In the genomic region with DNA sequence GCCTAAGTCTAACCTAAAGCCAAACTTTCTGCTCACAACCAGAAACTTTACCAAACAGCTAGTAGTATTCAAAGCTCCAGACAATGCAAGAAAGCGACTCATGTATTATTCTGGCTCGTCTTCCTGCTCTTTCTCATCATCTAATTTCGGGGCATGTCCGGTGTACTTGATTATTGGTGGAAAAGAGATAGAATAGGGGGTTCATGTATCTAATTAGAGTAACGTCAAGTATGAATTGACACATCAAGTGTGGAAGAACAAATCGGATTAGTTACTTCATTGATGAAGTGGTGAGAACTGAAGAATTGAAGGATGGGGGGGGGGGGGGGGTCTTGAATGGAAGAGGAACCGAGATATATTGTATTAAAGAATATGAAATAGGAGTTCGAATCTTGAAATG, we compare ENCODE assay signal across 2 worm cellular contexts.
TF ChIP-seq lines count a peak whose summit lies in the region.

No protein-coding gene starts in this region.

TF ChIP-seq in whole organism, late embryonic, 69 proteins besides CTCF, POLR2A, EP300 and RAD21:
- peak; percentile 67 for TF ChIP-seq unc-42 (tag; optimal IDR thresholded peaks at IDR 0.05; lab: Kevin White, UChicago)
- TF ChIP-seq zip-5 (tag; optimal IDR thresholded peaks at IDR 0.05; lab: Kevin White, UChicago): no peak

TF ChIP-seq in whole organism, mixed stage, embryonic, 35 proteins besides CTCF, POLR2A, EP300 and RAD21:
- no peak for TF ChIP-seq nhr-237 (tag; optimal IDR thresholded peaks at IDR 0.05; lab: Kevin White, UChicago)
- peak; percentile 93 for TF ChIP-seq ces-1 (GFP tag; optimal IDR thresholded peaks at IDR 0.05; lab: Kevin White, UChicago)
- TF ChIP-seq unc-39 (tag; optimal IDR thresholded peaks at IDR 0.05; lab: Kevin White, UChicago): no peak
- peak; percentile 4 for TF ChIP-seq ceh-83 (GFP tag; optimal IDR thresholded peaks at IDR 0.05; lab: Kevin White, UChicago)
TF ChIP-seq in whole organism, mixed stage, embryonic: peak in this region for 2.
